Fruit fly (Drosophila melanogaster) whole organism, embryonic: ENCODE data around the gene TwdlC.
A peak's percentile ranks its signal among the peaks of the same experiment; 100 is the strongest.

Experiments used
- Atf3 ChIP-seq: fragments of 200-800 bp; sonication (Bioruptor generic); optimal IDR thresholded peaks from 3 replicates; lab custom pipeline; 2016; ENCODE audit warnings: missing biosample characterization, missing genetic modification characterization
- B-H2 ChIP-seq: fragments of 200-800 bp; sonication (Bioruptor generic); optimal IDR thresholded peaks from 2 replicates; lab custom pipeline; 2018; ENCODE audit warnings: missing biosample characterization, mild to moderate bottlenecking, missing genetic modification characterization
- BtbVII ChIP-seq: fragments of 200-800 bp; sonication (Bioruptor generic); optimal IDR thresholded peaks from 3 replicates; lab custom pipeline; 2017; ENCODE audit warnings: missing biosample characterization, mild to moderate bottlenecking, missing genetic modification characterization
- CG10209 ChIP-seq: fragments of 200-800 bp; sonication (Bioruptor generic); optimal IDR thresholded peaks from 3 replicates; lab custom pipeline; 2017; ENCODE audit warnings: missing biosample characterization, mild to moderate bottlenecking, missing genetic modification characterization, missing genetic modification reagents
- CG10267 ChIP-seq: fragments of 200-800 bp; sonication (Bioruptor generic); optimal IDR thresholded peaks from 2 replicates; lab custom pipeline; 2018; ENCODE audit warnings: missing biosample characterization, mild to moderate bottlenecking, missing genetic modification characterization, moderate library complexity
- CG11093 ChIP-seq: fragments of 200-800 bp; sonication (Bioruptor generic); IDR thresholded peaks from 3 replicates; pipeline ENCODE4 v1.3.6; 2022; ENCODE audit warnings: missing biosample characterization, missing genetic modification characterization
- CG11723 ChIP-seq: fragments of 200-800 bp; sonication (Bioruptor generic); optimal IDR thresholded peaks from 2 replicates; lab custom pipeline; 2017; ENCODE audit warnings: missing biosample characterization, mild to moderate bottlenecking, missing genetic modification characterization
- CG12236 ChIP-seq: fragments of 200-800 bp; sonication (Bioruptor generic); optimal IDR thresholded peaks from 2 replicates; lab custom pipeline; 2016; ENCODE audit warnings: missing biosample characterization, missing genetic modification characterization
- CG13424 ChIP-seq: fragments of 200-800 bp; sonication (Bioruptor generic); optimal IDR thresholded peaks from 2 replicates; lab custom pipeline; 2019; ENCODE audit warnings: missing biosample characterization, mild to moderate bottlenecking, missing genetic modification characterization, moderate library complexity
- CG14710 ChIP-seq: fragments of 200-800 bp; sonication (Bioruptor generic); optimal IDR thresholded peaks from 3 replicates; lab custom pipeline; 2019; ENCODE audit warnings: missing biosample characterization, mild to moderate bottlenecking, missing genetic modification characterization, moderate library complexity
- CG15601 ChIP-seq: fragments of 200-800 bp; sonication (Bioruptor generic); optimal IDR thresholded peaks from 3 replicates; lab custom pipeline; 2019; ENCODE audit warnings: missing biosample characterization, mild to moderate bottlenecking, missing genetic modification characterization, moderate library complexity
- CG2875 ChIP-seq: fragments of 200-800 bp; sonication (Bioruptor generic); optimal IDR thresholded peaks from 2 replicates; lab custom pipeline; 2017; ENCODE audit warnings: missing biosample characterization, mild to moderate bottlenecking, missing genetic modification characterization, missing genetic modification reagents
- CG30403 ChIP-seq: fragments of 200-800 bp; sonication (Bioruptor generic); optimal IDR thresholded peaks from 3 replicates; lab custom pipeline; 2016; ENCODE audit warnings: missing biosample characterization, missing genetic modification characterization
- CG30431 ChIP-seq: fragments of 200-800 bp; sonication (Bioruptor generic); optimal IDR thresholded peaks from 2 replicates; lab custom pipeline; 2017; ENCODE audit warnings: missing biosample characterization, missing genetic modification characterization
- CG31224 ChIP-seq: fragments of 200-800 bp; sonication (Bioruptor generic); IDR thresholded peaks from 2 replicates; pipeline ENCODE4 v1.3.6; 2022; ENCODE audit warnings: missing biosample characterization, missing genetic modification characterization
- CG42726 ChIP-seq: fragments of 200-800 bp; sonication (Bioruptor generic); IDR thresholded peaks from 2 replicates; pipeline ENCODE4 v1.3.6; 2022; ENCODE audit warnings: missing biosample characterization, missing genetic modification characterization; ENCODE audit not compliant: partially characterized antibody
- CG6854 ChIP-seq: fragments of 200-800 bp; sonication (Bioruptor generic); optimal IDR thresholded peaks from 3 replicates; lab custom pipeline; 2017; ENCODE audit warnings: missing biosample characterization, mild to moderate bottlenecking, missing genetic modification characterization
- CG7556 ChIP-seq: fragments of 200-800 bp; sonication (Bioruptor generic); optimal IDR thresholded peaks from 2 replicates; lab custom pipeline; 2017; ENCODE audit warnings: missing biosample characterization, mild to moderate bottlenecking, missing genetic modification characterization
- CG8290 ChIP-seq, 3 experiments: fragments of 200-800 bp; sonication (Bioruptor generic); optimal IDR thresholded peaks; 2 replicates each; lab custom pipeline; 2016 to 2019; ENCODE audit warnings: missing biosample characterization in 3 of 3, missing genetic modification characterization in 3 of 3, mild to moderate bottlenecking in 2 of 3, moderate library complexity in 1 of 3
- Chrac-16 ChIP-seq: fragments of 200-800 bp; sonication (Bioruptor generic); optimal IDR thresholded peaks from 3 replicates; lab custom pipeline; 2016; ENCODE audit warnings: missing biosample characterization, missing genetic modification characterization
- Dp ChIP-seq: fragments of 200-800 bp; sonication (Bioruptor generic); optimal IDR thresholded peaks from 2 replicates; lab custom pipeline; 2018; ENCODE audit warnings: missing biosample characterization, mild to moderate bottlenecking, missing genetic modification characterization, moderate library complexity
- ERR ChIP-seq: fragments of 200-800 bp; sonication (Bioruptor generic); optimal IDR thresholded peaks from 2 replicates; lab custom pipeline; 2016; ENCODE audit warnings: missing biosample characterization, missing genetic modification characterization
- Fer3 ChIP-seq: fragments of 200-800 bp; sonication (Bioruptor generic); optimal IDR thresholded peaks from 2 replicates; lab custom pipeline; 2018; ENCODE audit warnings: missing biosample characterization, mild to moderate bottlenecking, missing genetic modification characterization, moderate library complexity
- HLH3B ChIP-seq: fragments of 200-800 bp; sonication (Bioruptor generic); IDR thresholded peaks from 2 replicates; pipeline ENCODE4 v1.3.6; 2022; ENCODE audit warnings: missing biosample characterization, missing genetic modification characterization
- HLHmδ ChIP-seq: fragments of 200-800 bp; sonication (Bioruptor generic); optimal IDR thresholded peaks from 2 replicates; lab custom pipeline; 2018; ENCODE audit warnings: missing biosample characterization, mild to moderate bottlenecking, missing genetic modification characterization, moderate library complexity
- Hand ChIP-seq: fragments of 200-800 bp; sonication (Bioruptor generic); optimal IDR thresholded peaks from 2 replicates; lab custom pipeline; 2017; ENCODE audit warnings: mild to moderate bottlenecking, missing biosample characterization, missing genetic modification reagents, missing genetic modification characterization
- Myb ChIP-seq: fragments of 200-800 bp; sonication (Bioruptor generic); optimal IDR thresholded peaks from 2 replicates; lab custom pipeline; 2016; ENCODE audit warnings: missing biosample characterization, missing genetic modification characterization
- Neu2 ChIP-seq: fragments of 200-800 bp; sonication (Bioruptor generic); optimal IDR thresholded peaks from 3 replicates; lab custom pipeline; 2016; ENCODE audit warnings: missing biosample characterization, missing genetic modification characterization, borderline replicate concordance
- NfI ChIP-seq: fragments of 200-800 bp; sonication (Bioruptor generic); optimal IDR thresholded peaks from 3 replicates; lab custom pipeline; 2018; ENCODE audit warnings: missing biosample characterization, mild to moderate bottlenecking, missing genetic modification characterization, moderate library complexity
- Pdp1 ChIP-seq, 2 experiments: fragments of 200-800 bp; sonication (Bioruptor generic); optimal IDR thresholded peaks; 3 replicates each; lab custom pipeline; 2016; ENCODE audit warnings: missing biosample characterization in 2 of 2, missing genetic modification characterization in 2 of 2, mild to moderate bottlenecking in 1 of 2, moderate library complexity in 1 of 2
- Ravus ChIP-seq: fragments of 200-800 bp; sonication (Bioruptor generic); IDR thresholded peaks from 2 replicates; pipeline ENCODE4 v1.3.6; 2022; ENCODE audit warnings: missing biosample characterization, missing genetic modification characterization
- Six4 ChIP-seq: fragments of 200-800 bp; sonication (Bioruptor generic); optimal IDR thresholded peaks from 2 replicates; lab custom pipeline; 2016; ENCODE audit warnings: missing biosample characterization, missing genetic modification characterization
- Ssrp ChIP-seq: fragments of 200-800 bp; sonication (Bioruptor generic); optimal IDR thresholded peaks from 2 replicates; lab custom pipeline; 2018; ENCODE audit warnings: missing biosample characterization, mild to moderate bottlenecking, missing genetic modification characterization, moderate library complexity
- bbx ChIP-seq: fragments of 200-800 bp; sonication (Bioruptor generic); IDR thresholded peaks from 2 replicates; pipeline ENCODE4 v1.3.6; 2022; ENCODE audit warnings: missing biosample characterization, missing genetic modification characterization; ENCODE audit not compliant: partially characterized antibody
- btn ChIP-seq: fragments of 200-800 bp; sonication (Bioruptor generic); optimal IDR thresholded peaks from 2 replicates; lab custom pipeline; 2016; ENCODE audit warnings: missing biosample characterization, missing genetic modification characterization
- dimm ChIP-seq: fragments of 200-800 bp; sonication (Bioruptor generic); IDR thresholded peaks from 2 replicates; pipeline ENCODE4 v1.3.6; 2022; ENCODE audit warnings: missing biosample characterization, missing genetic modification characterization
- dpn ChIP-seq, 2 experiments: fragments of 200-800 bp; sonication (Bioruptor generic); optimal IDR thresholded peaks; 3 replicates each; lab custom pipeline; 2016; ENCODE audit warnings: missing biosample characterization in 2 of 2, missing genetic modification characterization in 2 of 2
- en ChIP-seq: fragments of 200-800 bp; sonication (Bioruptor generic); optimal IDR thresholded peaks from 2 replicates; lab custom pipeline; 2016; ENCODE audit warnings: missing biosample characterization, missing genetic modification characterization
- gcm ChIP-seq: fragments of 200-800 bp; sonication (Bioruptor generic); optimal IDR thresholded peaks from 2 replicates; lab custom pipeline; 2019; ENCODE audit warnings: missing biosample characterization, mild to moderate bottlenecking, missing genetic modification characterization, moderate library complexity
- ham ChIP-seq: fragments of 200-800 bp; sonication (Bioruptor generic); IDR thresholded peaks from 2 replicates; pipeline ENCODE4 v1.3.6; 2022; ENCODE audit warnings: missing biosample characterization, missing genetic modification characterization
- hkb ChIP-seq, 2 experiments: fragments of 200-800 bp in 1 of 2; fragments of >200 bp in 1 of 2; sonication (Bioruptor generic) in 1 of 2; IDR thresholded peaks in 1 of 2; optimal IDR thresholded peaks in 1 of 2; 2 replicates each; pipeline versions ENCODE4 v1.3.6 to Lab custom; 2017 to 2022; ENCODE audit warnings: missing biosample characterization in 1 of 2, missing genetic modification characterization in 1 of 2
- kay ChIP-seq: fragments of 200-800 bp; sonication (Bioruptor generic); optimal IDR thresholded peaks from 2 replicates; lab custom pipeline; 2016; ENCODE audit warnings: missing biosample characterization, missing genetic modification characterization
- lmd ChIP-seq: fragments of 200-800 bp; sonication (Bioruptor generic); IDR thresholded peaks from 2 replicates; pipeline ENCODE4 v1.3.6; 2022; ENCODE audit warnings: missing biosample characterization, missing genetic modification characterization
- psq ChIP-seq: fragments of 200-800 bp; sonication (Bioruptor generic); optimal IDR thresholded peaks from 2 replicates; lab custom pipeline; 2017; ENCODE audit warnings: missing biosample characterization, missing genetic modification characterization
- repo ChIP-seq: fragments of 200-800 bp; sonication (Bioruptor generic); optimal IDR thresholded peaks from 2 replicates; lab custom pipeline; 2016; ENCODE audit warnings: missing biosample characterization, missing genetic modification characterization
- ro ChIP-seq: fragments of 200-800 bp; sonication (Bioruptor generic); IDR thresholded peaks from 2 replicates; pipeline ENCODE4 v1.3.6; 2022; ENCODE audit warnings: missing biosample characterization, missing genetic modification characterization
- so ChIP-seq: fragments of 200-800 bp; sonication (Bioruptor generic); IDR thresholded peaks from 3 replicates; pipeline ENCODE4 v1.3.6; 2022; ENCODE audit warnings: missing biosample characterization, missing genetic modification characterization
- trh ChIP-seq: fragments of 200-800 bp; sonication (Bioruptor generic); optimal IDR thresholded peaks from 2 replicates; lab custom pipeline; 2016; ENCODE audit warnings: missing biosample characterization, missing genetic modification characterization
- zen2 ChIP-seq: fragments of 200-800 bp; sonication (Bioruptor generic); IDR thresholded peaks from 3 replicates; pipeline ENCODE4 v1.3.6; 2022; ENCODE audit warnings: missing biosample characterization, missing genetic modification characterization; ENCODE audit not compliant: partially characterized antibody

TwdlC gene

dm6 chr3R:26964452-26965133 lies 30.0 kb upstream of the TwdlC start, which contains the start of gene Tsp97E (continued):
- TF ChIP-seq CG10267 (tag; lab: Kevin White, UChicago) (peak; percentile 50), CG42726 (no peak), B-H2 (GFP tag; lab: Kevin White, UChicago) (no peak), CG8290 (GFP tag; optimal IDR thresholded peaks at IDR 0.05; lab: Kevin White, UChicago) (no peak), CG8290 (tag; optimal IDR thresholded peaks at IDR 0.05; lab: Kevin White, UChicago) (peak in 1 of 2 experiments; percentile 5), CG2875 (GFP tag; lab: Kevin White, UChicago) (no peak), HLH3B (GFP tag; lab: Robert Waterston, UW) (no peak), CG14710 (tag; lab: Kevin White, UChicago) (peak; percentile 64), HLHmδ (no peak), CG30431 (no peak), CG31224 (no peak), en (GFP tag; lab: Kevin White, UChicago) (no peak), psq (GFP tag; lab: Kevin White, UChicago) (no peak), CG7556 (GFP tag; lab: Kevin White, UChicago) (no peak), Six4 (no peak), lmd (GFP tag; lab: Robert Waterston, UW) (no peak), Myb (GFP tag; lab: Kevin White, UChicago) (peak; percentile 23), so (GFP tag; lab: Robert Waterston, UW) (no peak; the same call in 2 of the 3 replicates), CG12236 (GFP tag; lab: Kevin White, UChicago) (no peak), Neu2 (GFP tag; lab: Kevin White, UChicago) (no peak), Fer3 (tag; lab: Kevin White, UChicago) (no peak), Pdp1 (GFP tag; optimal IDR thresholded peaks at IDR 0.05; lab: Kevin White, UChicago) (peak in 1 of 2 experiments; percentile 35), zen2 (GFP tag; lab: Robert Waterston, UW) (peak; percentile 54; the same call in 1 of the 3 replicates), trh (GFP tag; lab: Kevin White, UChicago) (no peak), CG11093 (GFP tag; lab: Robert Waterston, UW) (no peak), btn (GFP tag; lab: Kevin White, UChicago) (no peak), NfI (no peak), ro (GFP tag; lab: Robert Waterston, UW) (no peak), kay (GFP tag; lab: Kevin White, UChicago) (no peak), CG6854 (GFP tag; lab: Kevin White, UChicago) (no peak), ERR (GFP tag; lab: Kevin White, UChicago) (no peak), BtbVII (GFP tag; lab: Kevin White, UChicago) (no peak), Ravus (GFP tag; lab: Robert Waterston, UW) (no peak), gcm (GFP tag; lab: Kevin White, UChicago) (no peak), CG11723 (GFP tag; lab: Kevin White, UChicago) (no peak), Dp (GFP tag; lab: Kevin White, UChicago) (peak; percentile 95), dimm (GFP tag; lab: Robert Waterston, UW) (no peak), CG13424 (tag; lab: Kevin White, UChicago) (no peak), ham (GFP tag; lab: Robert Waterston, UW) (no peak), dpn (GFP tag; optimal IDR thresholded peaks at IDR 0.05; lab: Kevin White, UChicago) (no peak), bbx (GFP tag; lab: Robert Waterston, UW) (peak; percentile 75; the same call in 1 of the 2 replicates), Ssrp (tag; lab: Kevin White, UChicago) (no peak), Hand (GFP tag; lab: Kevin White, UChicago) (no peak), CG10209 (GFP tag; lab: Kevin White, UChicago) (no peak), Chrac-16 (GFP tag; lab: Kevin White, UChicago) (no peak), Atf3 (GFP tag; lab: Kevin White, UChicago) (no peak), CG15601 (tag; lab: Kevin White, UChicago) (peak; percentile 32), repo (no peak), CG30403 (no peak), hkb (optimal IDR thresholded peaks at IDR 0.05; lab: Kevin White, UChicago) (no peak), hkb (GFP tag; IDR thresholded peaks at IDR 0.05; lab: Robert Waterston, UW) (no peak)
